Worm (Caenorhabditis elegans) whole organism, L4 larva: ENCODE data around the gene ugtp-1.

Experiments used
- R02D3.7 ChIP-seq: fragments of 150-350 bp; sonication (generic microtip); optimal IDR thresholded peaks from 3 replicates; lab custom pipeline; 2014; ENCODE audit warnings: missing biosample characterization, missing genetic modification characterization
- aha-1 ChIP-seq: fragments of 150-350 bp; peaks from one replicate; lab custom pipeline; 2014; ENCODE audit warnings: missing biosample characterization, missing genetic modification characterization
- ama-1 ChIP-seq: fragments of 150-350 bp; optimal IDR thresholded peaks from 2 replicates; lab custom pipeline; 2014; ENCODE audit warnings: inconsistent platforms, mixed read lengths
- arid-1 ChIP-seq: fragments of 200-800 bp; sonication (Bioruptor generic); conservative IDR thresholded peaks from 2 replicates; pipeline ENCODE4 v1.3.6; 2022; ENCODE audit warnings: missing genetic modification reagents, missing genetic modification characterization, missing compliant biosample characterization
- ceh-28 ChIP-seq: fragments of 150-350 bp; optimal IDR thresholded peaks from 2 replicates; lab custom pipeline; 2014; ENCODE audit warnings: missing biosample characterization, missing genetic modification reagents, missing genetic modification characterization
- ceh-44 ChIP-seq: fragments of 200-800 bp; sonication (Bioruptor generic); IDR thresholded peaks from 2 replicates; pipeline ENCODE4 v1.3.6; 2022; ENCODE audit warnings: missing genetic modification reagents, missing genetic modification characterization, missing compliant biosample characterization
- ceh-82 ChIP-seq: sonication (generic microtip); optimal IDR thresholded peaks from 2 replicates; lab custom pipeline; 2017; ENCODE audit warnings: missing biosample characterization, missing genetic modification characterization
- ces-1 ChIP-seq: fragments of 150-350 bp; sonication (generic microtip); optimal IDR thresholded peaks from 4 replicates; lab custom pipeline; 2014; ENCODE audit warnings: missing biosample characterization, missing genetic modification reagents, missing genetic modification characterization
- cey-2 ChIP-seq: sonication (generic microtip); optimal IDR thresholded peaks from 3 replicates; lab custom pipeline; 2017; ENCODE audit warnings: missing genetic modification characterization, mild to moderate bottlenecking, missing compliant biosample characterization, antibody characterized with exemption, borderline replicate concordance; ENCODE audit not compliant: insufficient read depth
- daf-12 ChIP-seq: fragments of 150-350 bp; optimal IDR thresholded peaks from 2 replicates; lab custom pipeline; 2014; ENCODE audit warnings: missing biosample characterization, missing genetic modification reagents, missing genetic modification characterization
- daf-16 ChIP-seq, 3 experiments: sonication (generic microtip); optimal IDR thresholded peaks; 2 replicates each; lab custom pipeline; 2016 to 2017; ENCODE audit warnings: missing genetic modification characterization in 3 of 3, missing genetic modification reagents in 3 of 3, mild to moderate bottlenecking in 2 of 3, missing compliant biosample characterization in 2 of 3, missing biosample characterization in 1 of 3, moderate library complexity in 1 of 3
- daf-19 ChIP-seq: fragments of 200-800 bp; sonication (Bioruptor generic); conservative IDR thresholded peaks from 2 replicates; pipeline ENCODE4 v1.3.6; 2022; ENCODE audit warnings: missing genetic modification characterization, missing compliant biosample characterization
- dmd-6 ChIP-seq: fragments of 200-800 bp; sonication (Bioruptor generic); IDR thresholded peaks from 2 replicates; pipeline ENCODE4 v1.3.6; 2022; ENCODE audit warnings: missing genetic modification reagents, missing genetic modification characterization, missing compliant biosample characterization
- dmd-9 ChIP-seq: fragments of 200-800 bp; sonication (Bioruptor generic); IDR thresholded peaks from 2 replicates; pipeline ENCODE4 v1.3.6; 2022; ENCODE audit warnings: missing genetic modification reagents, missing genetic modification characterization, missing compliant biosample characterization
- dpl-1 ChIP-seq: fragments of 150-350 bp; optimal IDR thresholded peaks from 2 replicates; lab custom pipeline; 2014; ENCODE audit warnings: missing biosample characterization, missing genetic modification reagents, missing genetic modification characterization
- duxl-1 ChIP-seq: sonication (generic microtip); optimal IDR thresholded peaks from 2 replicates; lab custom pipeline; 2016; ENCODE audit warnings: mild to moderate bottlenecking, missing genetic modification characterization, moderate library complexity, missing compliant biosample characterization; ENCODE audit not compliant: poor library complexity
- dve-1 ChIP-seq: sonication (generic microtip); optimal IDR thresholded peaks from 2 replicates; lab custom pipeline; 2017; ENCODE audit warnings: antibody characterized with exemption, mild to moderate bottlenecking, missing genetic modification characterization, missing compliant biosample characterization; ENCODE audit not compliant: insufficient read depth
- fos-1 ChIP-seq: fragments of 150-350 bp; optimal IDR thresholded peaks from 2 replicates; lab custom pipeline; 2014; ENCODE audit warnings: missing biosample characterization, missing genetic modification characterization
- hif-1 ChIP-seq, 2 experiments: sonication (generic microtip); optimal IDR thresholded peaks; 2 replicates each; lab custom pipeline; 2016 to 2017; ENCODE audit warnings: missing compliant biosample characterization in 2 of 2, missing genetic modification characterization in 2 of 2, missing genetic modification reagents in 2 of 2, missing genotype in 2 of 2, mild to moderate bottlenecking in 1 of 2
- hlh-11 ChIP-seq: fragments of 200-800 bp; sonication (Bioruptor generic); optimal IDR thresholded peaks from 2 replicates; lab custom pipeline; 2018; ENCODE audit warnings: mild to moderate bottlenecking, missing genetic modification characterization, missing compliant biosample characterization
- hlh-30 ChIP-seq: sonication (generic microtip); optimal IDR thresholded peaks from 2 replicates; lab custom pipeline; 2017; ENCODE audit warnings: antibody characterized with exemption, mild to moderate bottlenecking, missing genetic modification characterization, missing compliant biosample characterization; ENCODE audit not compliant: insufficient read depth
- lin-29 ChIP-seq: fragments of 200-800 bp; sonication (Bioruptor generic); IDR thresholded peaks from 2 replicates; pipeline ENCODE4 v1.3.6; 2022; ENCODE audit warnings: missing genetic modification reagents, missing genetic modification characterization, missing compliant biosample characterization
- lin-38 ChIP-seq: fragments of 200-800 bp; sonication (Bioruptor generic); IDR thresholded peaks from 2 replicates; pipeline ENCODE4 v1.3.6; 2022; ENCODE audit warnings: missing genetic modification reagents, missing genetic modification characterization, missing compliant biosample characterization
- lin-39 ChIP-seq: fragments of 150-350 bp; optimal IDR thresholded peaks from 2 replicates; lab custom pipeline; 2014; ENCODE audit warnings: missing biosample characterization, missing genetic modification reagents, missing genetic modification characterization
- lsy-2 ChIP-seq, 2 experiments: fragments of 150-350 bp in 1 of 2; sonication (generic microtip) in 1 of 2; optimal IDR thresholded peaks; 2 replicates each; lab custom pipeline; 2014 to 2017; ENCODE audit warnings: missing biosample characterization in 2 of 2, missing genetic modification characterization in 2 of 2
- mdl-1 ChIP-seq, 2 experiments: fragments of 150-350 bp in 1 of 2; sonication (generic microtip) in 1 of 2; optimal IDR thresholded peaks; 2 replicates each; lab custom pipeline; 2014 to 2017; ENCODE audit warnings: missing biosample characterization in 2 of 2, missing genetic modification characterization in 2 of 2
- mdt-29 ChIP-seq: fragments of 200-800 bp; sonication (Bioruptor generic); IDR thresholded peaks from 2 replicates; pipeline ENCODE4 v1.3.6; 2022; ENCODE audit warnings: missing genetic modification reagents, missing genetic modification characterization, missing compliant biosample characterization
- mxl-2 ChIP-seq: fragments of 200-800 bp; sonication (Bioruptor generic); conservative IDR thresholded peaks from 2 replicates; pipeline ENCODE4 v1.3.6; 2022; ENCODE audit warnings: missing genetic modification reagents, missing genetic modification characterization, missing compliant biosample characterization
- mxl-3 ChIP-seq: fragments of 200-800 bp; sonication (Bioruptor generic); optimal IDR thresholded peaks from 2 replicates; lab custom pipeline; 2018; ENCODE audit warnings: mild to moderate bottlenecking, missing genetic modification characterization, missing compliant biosample characterization
- nhr-102 ChIP-seq: sonication (generic microtip); optimal IDR thresholded peaks from 2 replicates; lab custom pipeline; 2016; ENCODE audit warnings: mild to moderate bottlenecking, missing genetic modification characterization, moderate library complexity, missing compliant biosample characterization
- nhr-111 ChIP-seq: fragments of 200-800 bp; sonication (Bioruptor generic); optimal IDR thresholded peaks from 2 replicates; lab custom pipeline; 2018; ENCODE audit warnings: mild to moderate bottlenecking, missing genetic modification characterization, missing compliant biosample characterization
- nhr-48 ChIP-seq: sonication (generic microtip); optimal IDR thresholded peaks from 2 replicates; lab custom pipeline; 2016; ENCODE audit warnings: mild to moderate bottlenecking, missing genetic modification characterization, missing compliant biosample characterization
- pha-4 ChIP-seq, 2 experiments: fragments of 150-350 bp in 1 of 2; fragments of 200-800 bp in 1 of 2; sonication (Bioruptor generic) in 1 of 2; IDR thresholded peaks in 1 of 2; optimal IDR thresholded peaks in 1 of 2; 2 replicates each; pipeline versions ENCODE4 v1.3.6 to Lab custom; 2014 to 2022; ENCODE audit warnings: missing genetic modification characterization in 2 of 2, missing genetic modification reagents in 2 of 2, missing biosample characterization in 1 of 2, missing compliant biosample characterization in 1 of 2
- rbr-2 ChIP-seq: sonication (generic microtip); optimal IDR thresholded peaks from 2 replicates; lab custom pipeline; 2016; ENCODE audit warnings: missing genotype, missing genetic modification characterization, missing compliant biosample characterization
- saeg-2 ChIP-seq: fragments of 200-800 bp; sonication (Bioruptor generic); IDR thresholded peaks from 2 replicates; pipeline ENCODE4 v1.3.6; 2022; ENCODE audit warnings: missing genetic modification reagents, missing genetic modification characterization, missing compliant biosample characterization
- snpc-1.2 ChIP-seq: fragments of 200-800 bp; sonication (Bioruptor generic); IDR thresholded peaks from 2 replicates; pipeline ENCODE4 v1.3.6; 2022; ENCODE audit warnings: missing genetic modification reagents, missing genetic modification characterization, missing compliant biosample characterization
- snpc-4 ChIP-seq: fragments of 150-350 bp; optimal IDR thresholded peaks from 2 replicates; lab custom pipeline; 2014; ENCODE audit warnings: missing biosample characterization, missing genetic modification characterization
- spr-3 ChIP-seq: fragments of 200-800 bp; sonication (Bioruptor generic); optimal IDR thresholded peaks from 2 replicates; lab custom pipeline; 2018; ENCODE audit warnings: mild to moderate bottlenecking, missing genetic modification characterization, missing compliant biosample characterization
- tag-97 ChIP-seq: fragments of 200-800 bp; sonication (Bioruptor generic); IDR thresholded peaks from 2 replicates; pipeline ENCODE4 v1.3.6; 2022; ENCODE audit warnings: missing genetic modification characterization, missing compliant biosample characterization
- tra-1 ChIP-seq: fragments of 200-800 bp; sonication (Bioruptor generic); IDR thresholded peaks from 2 replicates; pipeline ENCODE4 v1.3.6; 2022; ENCODE audit warnings: missing genetic modification reagents, missing genetic modification characterization, missing compliant biosample characterization
- unc-62 ChIP-seq, 3 experiments: fragments of 150-350 bp in 1 of 3; sonication (generic microtip); optimal IDR thresholded peaks in 2 of 3; peaks in 1 of 3; 1 replicate in 1 of 3; 2 replicates in 2 of 3; lab custom pipeline; 2014 to 2017; ENCODE audit warnings: missing biosample characterization in 3 of 3, missing genetic modification characterization in 3 of 3, missing genetic modification reagents in 3 of 3, missing genotype in 1 of 3
- zfp-3 ChIP-seq: fragments of 200-800 bp; sonication (Bioruptor generic); conservative IDR thresholded peaks from 2 replicates; pipeline ENCODE4 v1.3.6; 2022; ENCODE audit warnings: missing genetic modification reagents, missing genetic modification characterization, missing compliant biosample characterization
- zip-2 ChIP-seq: fragments of 150-350 bp; optimal IDR thresholded peaks from 2 replicates; lab custom pipeline; 2014; ENCODE audit warnings: missing biosample characterization, missing genetic modification characterization

Gene ugtp-1

DNA sequence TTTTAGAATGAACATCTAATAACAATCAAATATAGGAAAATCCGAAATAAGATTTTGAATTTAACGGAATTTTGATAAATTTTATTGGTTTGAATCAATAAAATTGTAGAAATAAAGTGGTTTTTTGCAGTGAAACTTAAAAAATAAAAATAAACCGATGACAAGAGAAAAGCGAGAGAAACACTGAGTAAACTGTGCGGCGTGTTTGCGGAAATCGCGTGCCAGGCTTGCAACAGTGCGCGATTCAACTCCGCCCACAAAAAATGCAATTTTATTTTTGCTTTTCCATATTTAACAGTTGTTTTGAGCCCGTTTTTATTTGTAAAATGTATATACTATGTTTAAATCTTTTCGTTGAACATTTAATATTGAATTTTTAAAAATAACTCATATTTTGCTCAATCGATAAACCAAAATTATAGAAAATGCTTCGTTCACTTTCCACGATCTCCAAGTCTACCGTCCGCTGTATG, 17.4 kb upstream of the ugtp-1 start, which contains the start of gene mtss-1 (continued):
- peak; percentile 39; the same call in 1 of the 2 replicates for TF ChIP-seq pha-4 (GFP tag; IDR thresholded peaks at IDR 0.05; lab: Robert Waterston, UW)
- TF ChIP-seq pha-4 (tag; optimal IDR thresholded peaks at IDR 0.05; lab: Kevin White, UChicago), result no peak
- peak; percentile 39 for TF ChIP-seq dve-1 (tag; lab: Kevin White, UChicago)
- no peak for TF ChIP-seq snpc-1.2 (GFP tag; lab: Robert Waterston, UW)
- TF ChIP-seq dmd-6, result no peak
- TF ChIP-seq hlh-30, result peak; percentile 50
- TF ChIP-seq hif-1 (tag; optimal IDR thresholded peaks at IDR 0.05; lab: Kevin White, UChicago), result peak in 1 of 2 experiments; percentile 34
- no peak for TF ChIP-seq cey-2 (tag; lab: Kevin White, UChicago)
- TF ChIP-seq ama-1 (lab: Kevin White, UChicago), result no peak
- peak in 1 of 2 experiments; percentile 58 for TF ChIP-seq lsy-2 (tag; optimal IDR thresholded peaks at IDR 0.05; lab: Kevin White, UChicago)
- peak; percentile 33 for TF ChIP-seq hlh-11 (tag; lab: Kevin White, UChicago)

DNA sequence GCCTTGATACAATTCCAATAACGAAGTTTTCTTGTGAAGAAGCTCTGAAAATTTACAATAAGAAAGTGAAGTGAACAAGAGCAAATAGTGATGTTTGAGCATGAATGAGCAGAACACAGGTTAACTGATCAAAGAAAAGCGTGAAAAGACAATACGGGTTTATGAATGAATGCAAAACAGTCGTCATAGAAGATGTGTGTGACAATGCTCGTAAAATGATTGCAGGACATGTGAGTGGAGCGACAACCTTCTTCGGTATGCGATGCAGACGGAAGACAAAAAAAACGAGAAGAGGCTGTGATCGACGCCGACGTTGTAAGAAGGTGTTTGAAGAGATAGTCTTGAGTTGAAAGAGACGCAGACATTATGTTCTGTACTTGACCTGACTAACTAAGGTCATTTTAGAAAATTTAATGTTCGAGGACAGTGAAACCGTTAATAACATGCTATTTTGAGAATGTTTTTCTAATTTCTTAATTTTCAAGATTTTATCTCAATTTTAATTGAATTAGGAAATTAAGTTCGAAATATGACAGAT, 16.9 kb upstream of the ugtp-1 start, which contains the start of gene mig-22:
Gene mig-22, minus strand, starts transcription at position 51 of the 538 bp plus-strand sequence.
- TF ChIP-seq mxl-3 (GFP tag; lab: Kevin White, UChicago) (peak; percentile 38), fos-1 (no peak), dmd-9 (GFP tag; lab: Robert Waterston, UW) (no peak), hlh-11 (tag; lab: Kevin White, UChicago) (no peak), ces-1 (GFP tag; lab: Kevin White, UChicago) (no peak), aha-1 (tag; lab: Kevin White, UChicago) (peak; percentile 85), lin-29 (no peak), unc-62 (GFP tag; optimal IDR thresholded peaks at IDR 0.05 in 1 of 2; lab: Kevin White, UChicago) (peak in 1 of 2 experiments; percentile 83), unc-62 (tag; optimal IDR thresholded peaks at IDR 0.05; lab: Kevin White, UChicago) (no peak), rbr-2 (tag; lab: Kevin White, UChicago) (no peak), mxl-2 (GFP tag; lab: Robert Waterston, UW) (no peak), hlh-30 (peak; percentile 24), zip-2 (tag; lab: Kevin White, UChicago) (no peak), hif-1 (tag; optimal IDR thresholded peaks at IDR 0.05; lab: Kevin White, UChicago) (no peak), arid-1 (no peak), nhr-102 (no peak), lin-38 (GFP tag; lab: Robert Waterston, UW) (no peak), snpc-4 (tag; lab: Kevin White, UChicago) (no peak)

- TF ChIP-seq daf-19 (GFP tag; lab: Robert Waterston, UW), result no peak
- TF ChIP-seq aha-1 (tag; lab: Kevin White, UChicago), result peak; percentile 94
- TF ChIP-seq lsy-2 (tag; optimal IDR thresholded peaks at IDR 0.05; lab: Kevin White, UChicago), result no peak
- TF ChIP-seq lin-39, result no peak
- no peak for TF ChIP-seq ama-1 (lab: Kevin White, UChicago)
- TF ChIP-seq tag-97 (GFP tag; lab: Robert Waterston, UW), result no peak
- no peak for TF ChIP-seq mdl-1 (tag; optimal IDR thresholded peaks at IDR 0.05; lab: Kevin White, UChicago)
These were observed 16.0 kb upstream of the ugtp-1 start for ce11 chrIII:8766467-8766866.

DNA sequence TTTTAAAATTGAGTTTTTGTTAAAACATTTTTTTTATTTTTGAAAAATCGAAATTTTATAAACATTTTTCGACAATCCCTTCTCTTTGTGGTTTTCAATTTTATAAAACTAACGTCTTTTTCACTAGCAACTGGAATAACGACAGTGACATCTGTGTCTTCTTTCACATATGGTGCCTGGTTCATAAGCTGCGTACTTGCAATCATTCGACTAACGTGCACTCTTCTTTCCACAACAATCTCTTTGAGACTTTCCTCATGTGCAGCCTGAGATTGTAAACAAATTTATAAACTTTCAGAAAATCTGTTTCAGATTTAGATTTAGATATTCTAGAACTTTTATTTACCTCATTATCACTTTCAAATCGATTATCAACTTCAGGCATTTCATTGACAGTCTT, 14.5 kb upstream of the ugtp-1 start:
- TF ChIP-seq saeg-2 (GFP tag; lab: Robert Waterston, UW) (no peak), duxl-1 (tag; lab: Kevin White, UChicago) (no peak), R02D3.7 (tag; lab: Kevin White, UChicago) (no peak), mdt-29 (GFP tag; lab: Robert Waterston, UW) (no peak), nhr-48 (no peak), zfp-3 (GFP tag; lab: Robert Waterston, UW) (no peak), ceh-82 (tag; lab: Kevin White, UChicago) (no peak), tra-1 (no peak), ceh-44 (GFP tag; lab: Robert Waterston, UW) (no peak), zip-2 (tag; lab: Kevin White, UChicago) (no peak), dpl-1 (GFP tag; lab: Kevin White, UChicago) (no peak), daf-12 (tag; lab: Kevin White, UChicago) (no peak), daf-16 (GFP tag; optimal IDR thresholded peaks at IDR 0.05; lab: Kevin White, UChicago) (no peak), daf-16 (tag; optimal IDR thresholded peaks at IDR 0.05; lab: Kevin White, UChicago) (no peak), mxl-3 (GFP tag; lab: Kevin White, UChicago) (no peak), ceh-28 (tag; lab: Kevin White, UChicago) (no peak), spr-3 (GFP tag; lab: Kevin White, UChicago) (no peak), nhr-111 (GFP tag; lab: Kevin White, UChicago) (no peak)
